Fruit fly (Drosophila melanogaster) whole organism, embryonic: ENCODE data around the gene hang.
A peak's percentile ranks its signal among the peaks of the same experiment; 100 is the strongest.

ENCODE experiments used
- Abd-B ChIP-seq: fragments of 200-800 bp; sonication (Bioruptor generic); optimal IDR thresholded peaks from 2 replicates; lab custom pipeline; 2018; ENCODE audit warnings: missing biosample characterization, mild to moderate bottlenecking, missing genetic modification characterization, moderate library complexity
- Atf3 ChIP-seq: fragments of 200-800 bp; sonication (Bioruptor generic); optimal IDR thresholded peaks from 3 replicates; lab custom pipeline; 2016; ENCODE audit warnings: missing biosample characterization, missing genetic modification characterization
- CG10321 ChIP-seq: fragments of 200-800 bp; sonication (Bioruptor generic); IDR thresholded peaks from 2 replicates; pipeline ENCODE4 v1.3.6; 2022; ENCODE audit warnings: missing biosample characterization, missing genetic modification characterization
- CG10565 ChIP-seq: fragments of 200-800 bp; sonication (Bioruptor generic); optimal IDR thresholded peaks from 3 replicates; lab custom pipeline; 2016; ENCODE audit warnings: missing biosample characterization, mild to moderate bottlenecking, missing genetic modification characterization
- CG11085 ChIP-seq: fragments of 200-800 bp; sonication (Bioruptor generic); IDR thresholded peaks from 2 replicates; pipeline ENCODE4 v1.3.6; 2022; ENCODE audit warnings: missing biosample characterization, missing genetic modification characterization
- CG11093 ChIP-seq: fragments of 200-800 bp; sonication (Bioruptor generic); IDR thresholded peaks from 3 replicates; pipeline ENCODE4 v1.3.6; 2022; ENCODE audit warnings: missing biosample characterization, missing genetic modification characterization
- CG11504 ChIP-seq: fragments of 200-800 bp; sonication (Bioruptor generic); optimal IDR thresholded peaks from 3 replicates; lab custom pipeline; 2019; ENCODE audit warnings: missing biosample characterization, mild to moderate bottlenecking, missing genetic modification characterization, moderate library complexity
- CG11696 ChIP-seq: fragments of 200-800 bp; sonication (Bioruptor generic); IDR thresholded peaks from 2 replicates; pipeline ENCODE4 v1.3.6; 2022; ENCODE audit warnings: missing biosample characterization, missing genetic modification characterization
- CG12299 ChIP-seq: fragments of 200-800 bp; sonication (Bioruptor generic); optimal IDR thresholded peaks from 2 replicates; lab custom pipeline; 2018; ENCODE audit warnings: missing biosample characterization, mild to moderate bottlenecking, missing genetic modification characterization
- CG12391 ChIP-seq: fragments of 200-800 bp; sonication (Bioruptor generic); optimal IDR thresholded peaks from 3 replicates; lab custom pipeline; 2018; ENCODE audit warnings: missing biosample characterization, mild to moderate bottlenecking, missing genetic modification characterization, moderate library complexity
- CG14014 ChIP-seq: fragments of 200-800 bp; sonication (Bioruptor generic); IDR thresholded peaks from 2 replicates; pipeline ENCODE4 v1.3.6; 2022; ENCODE audit warnings: missing biosample characterization, missing genetic modification characterization
- CG14860 ChIP-seq: fragments of 200-800 bp; sonication (Bioruptor generic); IDR thresholded peaks from 3 replicates; pipeline ENCODE4 v1.3.6; 2022; ENCODE audit warnings: missing biosample characterization, missing genetic modification characterization; ENCODE audit not compliant: partially characterized antibody
- CG15073 ChIP-seq: fragments of 200-800 bp; sonication (Bioruptor generic); optimal IDR thresholded peaks from 2 replicates; lab custom pipeline; 2016; ENCODE audit warnings: missing biosample characterization, missing genetic modification characterization
- CG15696 ChIP-seq: fragments of 200-800 bp; sonication (Bioruptor generic); optimal IDR thresholded peaks from 2 replicates; lab custom pipeline; 2019; ENCODE audit warnings: missing biosample characterization, mild to moderate bottlenecking, missing genetic modification characterization, moderate library complexity
- CG1647 ChIP-seq: fragments of 200-800 bp; sonication (Bioruptor generic); optimal IDR thresholded peaks from 3 replicates; lab custom pipeline; 2016; ENCODE audit warnings: missing biosample characterization, missing genetic modification characterization
- CG17385 ChIP-seq: fragments of 200-800 bp; sonication (Bioruptor generic); optimal IDR thresholded peaks from 3 replicates; lab custom pipeline; 2018; ENCODE audit warnings: missing biosample characterization, mild to moderate bottlenecking, missing genetic modification characterization
- CG17612 ChIP-seq: fragments of 200-800 bp; sonication (Bioruptor generic); IDR thresholded peaks from 2 replicates; pipeline ENCODE4 v1.3.6; 2022; ENCODE audit warnings: missing biosample characterization, missing genetic modification characterization
- CG18262 ChIP-seq: fragments of 200-800 bp; optimal IDR thresholded peaks from 3 replicates; lab custom pipeline; 2019; ENCODE audit warnings: missing biosample characterization, mild to moderate bottlenecking, missing genetic modification characterization, moderate library complexity
- CG18476 ChIP-seq: fragments of 200-800 bp; sonication (Bioruptor generic); optimal IDR thresholded peaks from 2 replicates; lab custom pipeline; 2016; ENCODE audit warnings: missing biosample characterization, mild to moderate bottlenecking, missing genetic modification characterization
- CG6791 ChIP-seq: fragments of 200-800 bp; sonication (Bioruptor generic); IDR thresholded peaks from 3 replicates; pipeline ENCODE4 v1.3.6; 2022; ENCODE audit warnings: missing biosample characterization, missing genetic modification characterization; ENCODE audit not compliant: partially characterized antibody
- CG6813 ChIP-seq: fragments of 200-800 bp; sonication (Bioruptor generic); optimal IDR thresholded peaks from 2 replicates; lab custom pipeline; 2017; ENCODE audit warnings: missing biosample characterization, missing genetic modification characterization, mild to moderate bottlenecking, moderate library complexity, missing genetic modification reagents
- CG8924 ChIP-seq: fragments of 200-800 bp; optimal IDR thresholded peaks from 3 replicates; lab custom pipeline; 2019; ENCODE audit warnings: missing biosample characterization, mild to moderate bottlenecking, missing genetic modification characterization, moderate library complexity
- CHES-1-like ChIP-seq: fragments of 200-800 bp; sonication (Bioruptor generic); optimal IDR thresholded peaks from 2 replicates; lab custom pipeline; 2016; ENCODE audit warnings: missing biosample characterization, missing genetic modification characterization
- Dip3 ChIP-seq: fragments of 200-800 bp; sonication (Bioruptor generic); optimal IDR thresholded peaks from 3 replicates; lab custom pipeline; 2016; ENCODE audit warnings: missing biosample characterization, missing genetic modification characterization
- Dp ChIP-seq: fragments of 200-800 bp; sonication (Bioruptor generic); optimal IDR thresholded peaks from 2 replicates; lab custom pipeline; 2018; ENCODE audit warnings: missing biosample characterization, mild to moderate bottlenecking, missing genetic modification characterization, moderate library complexity
- GATAe ChIP-seq: fragments of 200-800 bp; sonication (Bioruptor generic); conservative IDR thresholded peaks from 2 replicates; pipeline ENCODE4 v1.3.6; 2022; ENCODE audit warnings: missing biosample characterization, missing genetic modification characterization
- HLH3B ChIP-seq: fragments of 200-800 bp; sonication (Bioruptor generic); IDR thresholded peaks from 2 replicates; pipeline ENCODE4 v1.3.6; 2022; ENCODE audit warnings: missing biosample characterization, missing genetic modification characterization
- Hey ChIP-seq: fragments of 200-800 bp; sonication (Bioruptor generic); optimal IDR thresholded peaks from 3 replicates; lab custom pipeline; 2018; ENCODE audit warnings: missing biosample characterization, mild to moderate bottlenecking, missing genetic modification characterization
- Hsf ChIP-seq: fragments of 200-800 bp; sonication (Bioruptor generic); optimal IDR thresholded peaks from 3 replicates; lab custom pipeline; 2016; ENCODE audit warnings: missing biosample characterization, missing genetic modification characterization
- Kr ChIP-seq: fragments of 200-800 bp; sonication (Bioruptor generic); optimal IDR thresholded peaks from 2 replicates; lab custom pipeline; 2017; ENCODE audit warnings: missing biosample characterization, mild to moderate bottlenecking, missing genetic modification characterization
- MTF-1 ChIP-seq: fragments of 200-800 bp; sonication (Bioruptor generic); optimal IDR thresholded peaks from 2 replicates; lab custom pipeline; 2018; ENCODE audit warnings: missing biosample characterization, mild to moderate bottlenecking, missing genetic modification characterization, borderline replicate concordance
- NC2α ChIP-seq: fragments of 200-800 bp; sonication (Bioruptor generic); optimal IDR thresholded peaks from 2 replicates; lab custom pipeline; 2016; ENCODE audit warnings: missing biosample characterization, missing genetic modification characterization
- Rfx ChIP-seq: fragments of 200-800 bp; sonication (Bioruptor generic); IDR thresholded peaks from 2 replicates; pipeline ENCODE4 v1.3.6; 2022; ENCODE audit warnings: missing biosample characterization, missing genetic modification characterization
- abd-A ChIP-seq: fragments of 200-800 bp; sonication (Bioruptor generic); optimal IDR thresholded peaks from 3 replicates; lab custom pipeline; 2019; ENCODE audit warnings: missing biosample characterization, mild to moderate bottlenecking, missing genetic modification characterization, moderate library complexity
- chif ChIP-seq, 2 experiments: fragments of 200-800 bp; sonication (Bioruptor generic); optimal IDR thresholded peaks; 3 replicates each; lab custom pipeline; 2016; ENCODE audit warnings: missing biosample characterization in 2 of 2, missing genetic modification characterization in 2 of 2
- corto ChIP-seq: fragments of 200-800 bp; sonication (Bioruptor generic); optimal IDR thresholded peaks from 2 replicates; lab custom pipeline; 2016; ENCODE audit warnings: missing biosample characterization, mild to moderate bottlenecking, missing genetic modification characterization, moderate library complexity
- fd64A ChIP-seq: fragments of 200-800 bp; sonication (Bioruptor generic); optimal IDR thresholded peaks from 3 replicates; lab custom pipeline; 2018; ENCODE audit warnings: missing biosample characterization, mild to moderate bottlenecking, missing genetic modification characterization
- insv ChIP-seq, 2 experiments: fragments of 200-800 bp; sonication (Bioruptor generic); optimal IDR thresholded peaks; 3 replicates each; lab custom pipeline; 2016 to 2018; ENCODE audit warnings: missing biosample characterization in 2 of 2, missing genetic modification characterization in 2 of 2
- kni ChIP-seq: fragments of 200-800 bp; sonication (Bioruptor generic); optimal IDR thresholded peaks from 3 replicates; lab custom pipeline; 2017; ENCODE audit warnings: mild to moderate bottlenecking, missing biosample characterization, missing genetic modification reagents, missing genetic modification characterization
- knrl ChIP-seq: fragments of 200-800 bp; sonication (Bioruptor generic); IDR thresholded peaks from 3 replicates; pipeline ENCODE4 v1.3.6; 2022; ENCODE audit warnings: missing biosample characterization, missing genetic modification characterization; ENCODE audit not compliant: partially characterized antibody
- nau ChIP-seq: fragments of 200-800 bp; sonication (Bioruptor generic); optimal IDR thresholded peaks from 3 replicates; lab custom pipeline; 2017; ENCODE audit warnings: missing biosample characterization, mild to moderate bottlenecking, missing genetic modification characterization, missing genetic modification reagents
- oc ChIP-seq: fragments of 200-800 bp; sonication (Bioruptor generic); optimal IDR thresholded peaks from 2 replicates; lab custom pipeline; 2018; ENCODE audit warnings: missing biosample characterization, mild to moderate bottlenecking, missing genetic modification characterization, moderate library complexity
- schlank ChIP-seq: fragments of 200-800 bp; sonication (Bioruptor generic); optimal IDR thresholded peaks from 2 replicates; lab custom pipeline; 2018; ENCODE audit warnings: missing biosample characterization, mild to moderate bottlenecking, missing genetic modification characterization
- sd ChIP-seq: fragments of 200-800 bp; sonication (Bioruptor generic); optimal IDR thresholded peaks from 3 replicates; lab custom pipeline; 2018; ENCODE audit warnings: missing biosample characterization, mild to moderate bottlenecking, missing genetic modification characterization, moderate library complexity
- slou ChIP-seq: fragments of 200-800 bp; sonication (Bioruptor generic); optimal IDR thresholded peaks from 3 replicates; lab custom pipeline; 2016; ENCODE audit warnings: missing biosample characterization, missing genetic modification characterization
- tap ChIP-seq: fragments of 200-800 bp; optimal IDR thresholded peaks from 3 replicates; lab custom pipeline; 2019; ENCODE audit warnings: missing biosample characterization, mild to moderate bottlenecking, missing genetic modification characterization, moderate library complexity
- tll ChIP-seq, 2 experiments: fragments of 200-800 bp in 1 of 2; fragments of >200 bp in 1 of 2; sonication (Bioruptor generic) in 1 of 2; optimal IDR thresholded peaks; 2 replicates each; lab custom pipeline; 2017 to 2019; ENCODE audit warnings: missing biosample characterization in 2 of 2, missing genetic modification characterization in 2 of 2, mild to moderate bottlenecking in 1 of 2, moderate library complexity in 1 of 2
- trh ChIP-seq: fragments of 200-800 bp; sonication (Bioruptor generic); optimal IDR thresholded peaks from 2 replicates; lab custom pipeline; 2016; ENCODE audit warnings: missing biosample characterization, missing genetic modification characterization
- z ChIP-seq: fragments of 200-800 bp; sonication (Bioruptor generic); IDR thresholded peaks from 3 replicates; pipeline ENCODE4 v1.3.6; 2022; ENCODE audit warnings: missing biosample characterization, missing genetic modification characterization

Gene hang

DNA sequence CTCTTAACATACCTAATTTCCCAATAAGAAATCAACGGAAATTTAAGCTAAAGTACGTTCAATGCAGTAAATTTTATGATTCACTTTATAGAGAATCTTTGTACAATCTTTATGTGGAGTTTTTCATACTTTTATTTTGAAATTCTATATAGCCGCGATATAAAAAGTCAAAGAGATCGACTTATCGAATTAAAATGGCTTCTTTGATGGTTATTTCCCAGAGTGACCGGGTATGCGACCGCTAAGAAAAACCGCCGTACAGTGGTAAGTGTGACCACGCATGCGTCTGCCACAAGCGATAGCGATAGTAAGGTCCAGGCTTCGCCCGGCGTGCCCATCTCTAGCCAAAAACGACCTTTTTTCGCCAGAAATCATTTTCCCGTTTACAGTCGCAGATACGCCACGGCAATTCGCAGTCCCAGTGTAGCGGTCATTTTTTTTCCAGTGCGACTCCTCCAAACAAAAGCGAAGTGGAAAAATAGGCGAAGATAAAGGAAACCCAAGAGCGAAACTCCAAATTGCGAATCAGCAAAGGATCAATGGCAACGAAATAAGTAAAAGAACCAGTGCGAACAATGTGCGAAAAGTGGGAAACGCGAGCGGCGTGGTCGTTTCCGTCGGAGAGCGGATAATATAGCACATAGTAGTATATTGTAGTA lies at the start of gene hang:
Gene hang, plus strand, starts transcription at position 366 of the 659 bp plus-strand sequence.
- TF ChIP-seq CG10565 (GFP tag; lab: Kevin White, UChicago) (no peak), CG6813 (no peak), CG18476 (GFP tag; lab: Kevin White, UChicago) (no peak), NC2α (no peak), CG18262 (tag; lab: Kevin White, UChicago) (no peak), Atf3 (no peak), knrl (peak; percentile 80), CG14860 (GFP tag; lab: Robert Waterston, UW) (peak; percentile 15; the same call in 1 of the 3 replicates), CG11696 (GFP tag; lab: Robert Waterston, UW) (no peak), CG14014 (GFP tag; lab: Robert Waterston, UW) (no peak), z (GFP tag; lab: Robert Waterston, UW) (no peak), sd (no peak), CG17385 (GFP tag; lab: Kevin White, UChicago) (peak; percentile 37), GATAe (GFP tag; lab: Robert Waterston, UW) (no peak), chif (GFP tag; optimal IDR thresholded peaks at IDR 0.05; lab: Kevin White, UChicago) (no peak), CG8924 (tag; lab: Kevin White, UChicago) (peak; percentile 22), Hey (tag; lab: Kevin White, UChicago) (no peak), CG1647 (GFP tag; lab: Kevin White, UChicago) (no peak), CG15696 (no peak), CG11093 (GFP tag; lab: Robert Waterston, UW) (no peak), schlank (peak; percentile 16), CG15073 (GFP tag; lab: Kevin White, UChicago) (no peak), CG12299 (tag; lab: Kevin White, UChicago) (peak; percentile 77), CG10321 (no peak), corto (no peak), Hsf (peak; percentile 22), oc (tag; lab: Kevin White, UChicago) (no peak), CG11085 (GFP tag; lab: Robert Waterston, UW) (no peak), fd64A (no peak), CG11504 (tag; lab: Kevin White, UChicago) (peak; percentile 12), CHES-1-like (GFP tag; lab: Kevin White, UChicago) (peak; percentile 51), kni (GFP tag; lab: Kevin White, UChicago) (no peak), Dp (GFP tag; lab: Kevin White, UChicago) (peak; percentile 70), insv (GFP tag; optimal IDR thresholded peaks at IDR 0.05; lab: Kevin White, UChicago) (peak in 1 of 2 experiments; percentile 75), Dip3 (GFP tag; lab: Kevin White, UChicago) (no peak), CG17612 (GFP tag; lab: Robert Waterston, UW) (no peak), abd-A (tag; lab: Kevin White, UChicago) (no peak), trh (GFP tag; lab: Kevin White, UChicago) (no peak), HLH3B (GFP tag; lab: Robert Waterston, UW) (no peak), nau (peak; percentile 10), Abd-B (peak; percentile 30), Rfx (GFP tag; lab: Robert Waterston, UW) (peak; percentile 75), MTF-1 (peak; percentile 46), CG12391 (peak; percentile 7), tap (no peak), CG6791 (GFP tag; lab: Robert Waterston, UW) (peak; percentile 89), slou (GFP tag; lab: Kevin White, UChicago) (no peak), Kr (GFP tag; lab: Kevin White, UChicago) (no peak), tll (GFP tag; optimal IDR thresholded peaks at IDR 0.05; lab: Kevin White, UChicago) (no peak)
